Worm (Caenorhabditis elegans) whole organism, L3 larva: Measurements from ENCODE around the gene Y94H6A.5.

Source experiments
- aly-2 ChIP-seq: fragments of 150-350 bp; optimal IDR thresholded peaks from 2 replicates; lab custom pipeline; 2014; ENCODE audit warnings: missing biosample characterization, missing genetic modification characterization
- fkh-2 ChIP-seq: fragments of 150-350 bp; optimal IDR thresholded peaks from 2 replicates; lab custom pipeline; 2014; ENCODE audit warnings: missing biosample characterization, missing genetic modification reagents, missing genetic modification characterization
- nhr-237 ChIP-seq: fragments of 150-350 bp; optimal IDR thresholded peaks from 2 replicates; lab custom pipeline; 2014; ENCODE audit warnings: missing biosample characterization, missing genetic modification characterization
- pqm-1 ChIP-seq: fragments of 150-350 bp; optimal IDR thresholded peaks from 2 replicates; lab custom pipeline; 2017; ENCODE audit warnings: missing biosample characterization, missing genetic modification characterization, inconsistent platforms
- skn-1 ChIP-seq: fragments of 150-350 bp; optimal IDR thresholded peaks from 2 replicates; lab custom pipeline; 2014; ENCODE audit warnings: missing biosample characterization, missing genetic modification characterization

DNA sequence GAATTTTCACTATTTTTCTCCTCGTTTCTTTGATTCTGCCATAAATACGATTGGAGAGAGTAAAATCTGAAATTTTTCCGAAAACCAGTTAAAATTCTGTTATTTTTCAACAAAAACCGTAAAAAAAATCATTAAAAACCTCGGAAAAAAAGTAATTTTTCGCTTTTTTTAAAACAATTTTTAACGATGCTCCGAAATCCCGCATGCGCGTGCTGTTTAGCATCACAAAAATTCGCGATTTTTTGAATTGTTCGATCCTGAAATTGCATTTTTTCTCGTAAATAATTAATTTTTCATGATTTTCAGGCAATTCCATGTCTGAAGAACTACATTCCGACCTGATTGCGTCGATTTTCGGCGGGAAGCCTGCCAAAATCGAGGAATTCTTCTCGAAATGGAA is 61.1 kb downstream of the Y94H6A.5 start, which contains the start of gene ric-8:
- no peak for TF ChIP-seq aly-2 (tag; lab: Kevin White, UChicago)
- no peak for TF ChIP-seq pqm-1 (tag; lab: Kevin White, UChicago)
- no peak for TF ChIP-seq fkh-2 (tag; lab: Kevin White, UChicago)
- TF ChIP-seq nhr-237 (tag; lab: Kevin White, UChicago): no peak
- no peak for TF ChIP-seq skn-1 (tag; lab: Kevin White, UChicago)
